Fruit fly (Drosophila melanogaster): Measurements from ENCODE around the gene Ptip.

Gene Ptip

DNA sequence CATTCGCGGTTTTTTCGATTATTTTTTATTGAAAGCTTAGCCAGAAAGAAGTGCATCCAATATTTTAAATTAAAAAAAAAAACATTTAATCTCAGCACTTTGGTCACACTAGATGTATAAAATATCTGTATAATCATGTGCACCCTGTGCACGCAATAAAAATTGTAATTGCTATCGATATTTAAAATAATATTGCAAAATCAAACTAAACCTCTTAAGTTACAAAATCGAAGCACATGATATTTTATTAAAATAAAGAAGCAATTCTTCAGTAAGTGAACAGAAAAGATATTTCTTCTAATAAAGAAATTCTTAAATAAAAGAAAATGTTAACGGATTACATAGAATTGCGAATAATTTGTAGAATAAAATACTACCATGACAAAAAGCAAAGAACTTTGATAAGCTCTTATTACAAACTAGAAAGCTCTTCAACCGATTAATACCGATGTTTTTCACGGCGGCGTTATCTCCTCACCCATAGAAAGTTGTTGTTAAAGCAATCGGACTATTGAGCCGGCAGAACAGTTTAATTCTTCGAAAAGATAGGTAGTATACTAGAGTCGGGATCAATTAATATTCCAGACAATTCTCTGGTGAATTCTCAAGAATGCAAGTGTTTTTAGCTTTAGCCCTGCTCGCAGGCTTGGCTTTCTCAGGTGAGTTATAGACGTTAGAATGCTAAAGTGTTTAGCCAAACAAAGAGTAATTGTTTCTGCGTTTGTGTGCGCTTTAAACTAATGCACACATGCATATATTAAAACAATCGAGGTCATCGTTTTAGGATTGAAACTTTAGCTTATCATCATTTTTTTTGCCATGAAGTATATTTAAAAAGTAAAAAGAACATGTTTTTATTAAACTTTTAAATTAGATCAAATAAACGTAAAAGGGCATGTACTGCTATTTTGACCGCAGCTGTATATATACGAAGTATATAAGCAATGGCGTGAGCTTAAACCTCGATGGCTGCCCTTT, 34.9 kb downstream of the Ptip start, which contains the start of gene CtsK1 (continued):
- TF ChIP-seq gcm2 (GFP tag; optimal IDR thresholded peaks at IDR 0.05), result no peak
- TF ChIP-seq CG14014 (GFP tag; IDR thresholded peaks at IDR 0.05), result 0 out of 2 replicates have a peak, but pooled peaks have one; percentile 21
- no peak for TF ChIP-seq CG6272 (GFP tag; IDR thresholded peaks at IDR 0.05)
- TF ChIP-seq Optix (GFP tag; IDR thresholded peaks at IDR 0.05), result no peak
- no peak for TF ChIP-seq pan (optimal IDR thresholded peaks at IDR 0.05)
- TF ChIP-seq pan (GFP tag; optimal IDR thresholded peaks at IDR 0.05 in 1 of 2, IDR thresholded peaks at IDR 0.05 in 1 of 2), result peak in 1 of 2 experiments; percentile 74
- TF ChIP-seq scrt (GFP tag; optimal IDR thresholded peaks at IDR 0.05), result no peak
- TF ChIP-seq CTCF (GFP tag; optimal IDR thresholded peaks at IDR 0.05), result peak; percentile 21
- TF ChIP-seq psq (GFP tag; optimal IDR thresholded peaks at IDR 0.05), result no peak
- TF ChIP-seq pnt (GFP tag; optimal IDR thresholded peaks at IDR 0.05), result no peak
- no peak for TF ChIP-seq insv (GFP tag; optimal IDR thresholded peaks at IDR 0.05)
- 0 out of 2 replicates have a peak, but pooled peaks have one; percentile 12 for TF ChIP-seq CG2129 (GFP tag; IDR thresholded peaks at IDR 0.05; ENCODE audit: partially characterized antibody)
- TF ChIP-seq pho (GFP tag; optimal IDR thresholded peaks at IDR 0.05), result no peak
- no peak for TF ChIP-seq nerfin-1 (tag; optimal IDR thresholded peaks at IDR 0.05)
- no peak for TF ChIP-seq CG12219 (GFP tag; optimal IDR thresholded peaks at IDR 0.05)
- TF ChIP-seq CG7786 (GFP tag; optimal IDR thresholded peaks at IDR 0.05), result no peak
- TF ChIP-seq CG9876 (GFP tag; optimal IDR thresholded peaks at IDR 0.05), result no peak
- no peak for TF ChIP-seq p53 (GFP tag; optimal IDR thresholded peaks at IDR 0.05)
- TF ChIP-seq Scr (GFP tag; IDR thresholded peaks at IDR 0.05; ENCODE audit: partially characterized antibody), result peak; percentile 76
- TF ChIP-seq Dll (GFP tag; IDR thresholded peaks at IDR 0.05; ENCODE audit: partially characterized antibody), result peak; percentile 90
- no peak for TF ChIP-seq Deaf1 (tag; optimal IDR thresholded peaks at IDR 0.05)
- no peak for TF ChIP-seq Trl (optimal IDR thresholded peaks at IDR 0.05)
- no peak for TF ChIP-seq Trl (GFP tag; optimal IDR thresholded peaks at IDR 0.05)
- no peak for TF ChIP-seq gsb-n (tag; optimal IDR thresholded peaks at IDR 0.05)
- no peak for TF ChIP-seq repo (GFP tag; optimal IDR thresholded peaks at IDR 0.05)
- TF ChIP-seq CG2199 (GFP tag; IDR thresholded peaks at IDR 0.05), result no peak
- TF ChIP-seq mirr (GFP tag; optimal IDR thresholded peaks at IDR 0.05), result no peak
- peak; percentile 12 for TF ChIP-seq nmo (GFP tag; optimal IDR thresholded peaks at IDR 0.05)
- 0 out of 3 replicates have a peak, but pooled peaks have one; percentile 27 for TF ChIP-seq gce (GFP tag; IDR thresholded peaks at IDR 0.05)
- TF ChIP-seq CG15073 (GFP tag; optimal IDR thresholded peaks at IDR 0.05), result no peak
- peak; percentile 49; the same call in 1 of the 2 replicates for TF ChIP-seq stc (GFP tag; IDR thresholded peaks at IDR 0.05)
- TF ChIP-seq ab (GFP tag; optimal IDR thresholded peaks at IDR 0.05), result no peak
- TF ChIP-seq ara (GFP tag; IDR thresholded peaks at IDR 0.05), result peak; percentile 25; the same call in 1 of the 2 replicates
- no peak for TF ChIP-seq CG33557 (GFP tag; optimal IDR thresholded peaks at IDR 0.05)
- TF ChIP-seq da (GFP tag; optimal IDR thresholded peaks at IDR 0.05), result no peak
- peak; percentile 32 for TF ChIP-seq PHDP (tag; optimal IDR thresholded peaks at IDR 0.05)
- TF ChIP-seq CG12769 (tag; optimal IDR thresholded peaks at IDR 0.05), result no peak
- no peak for TF ChIP-seq Mad (GFP tag; optimal IDR thresholded peaks at IDR 0.05)
- peak; percentile 34 for TF ChIP-seq CG2120 (GFP tag; optimal IDR thresholded peaks at IDR 0.05)
- TF ChIP-seq so (GFP tag; IDR thresholded peaks at IDR 0.05), result no peak
- TF ChIP-seq Six4 (GFP tag; optimal IDR thresholded peaks at IDR 0.05), result no peak
- TF ChIP-seq CG6654 (GFP tag; optimal IDR thresholded peaks at IDR 0.05), result no peak
- no peak for TF ChIP-seq pfk (GFP tag; optimal IDR thresholded peaks at IDR 0.05)
- TF ChIP-seq esg (GFP tag; conservative IDR thresholded peaks at IDR 0.05), result 0 out of 2 replicates have a peak, but pooled peaks have one; percentile 17
- TF ChIP-seq CG15269 (tag; optimal IDR thresholded peaks at IDR 0.05), result no peak
- TF ChIP-seq bab2 (GFP tag; optimal IDR thresholded peaks at IDR 0.05), result no peak
- no peak for TF ChIP-seq eve (GFP tag; optimal IDR thresholded peaks at IDR 0.05)
- no peak for TF ChIP-seq B-H1 (GFP tag; IDR thresholded peaks at IDR 0.05)
- TF ChIP-seq exex (tag; optimal IDR thresholded peaks at IDR 0.05), result no peak
- no peak for TF ChIP-seq Sin3A (optimal IDR thresholded peaks at IDR 0.05)
- TF ChIP-seq CG16863 (GFP tag; optimal IDR thresholded peaks at IDR 0.05), result no peak
